Worm (Caenorhabditis elegans) whole organism, L2 larva: ENCODE measurements around the gene F10D7.3.

Experiments used
- elt-1 ChIP-seq: fragments of 150-350 bp; optimal IDR thresholded peaks from 2 replicates; lab custom pipeline; 2014; ENCODE audit warnings: missing biosample characterization, missing genetic modification characterization
- gmeb-1 ChIP-seq: fragments of 150-350 bp; optimal IDR thresholded peaks from 2 replicates; lab custom pipeline; 2014; ENCODE audit warnings: missing biosample characterization, missing genetic modification characterization
- lsy-2 ChIP-seq, 2 experiments: fragments of 150-350 bp in 1 of 2; sonication (generic microtip) in 1 of 2; optimal IDR thresholded peaks; 2 replicates each; lab custom pipeline; 2014 to 2017; ENCODE audit warnings: missing biosample characterization in 2 of 2, missing genetic modification characterization in 2 of 2
- nhr-21 ChIP-seq: fragments of 150-350 bp; optimal IDR thresholded peaks from 2 replicates; lab custom pipeline; 2014; ENCODE audit warnings: missing biosample characterization, missing genetic modification characterization
- nhr-237 ChIP-seq: fragments of 150-350 bp; optimal IDR thresholded peaks from 2 replicates; lab custom pipeline; 2014; ENCODE audit warnings: missing biosample characterization, missing genetic modification characterization
- sma-9 ChIP-seq, 2 experiments: fragments of 150-350 bp in 1 of 2; sonication (generic microtip) in 1 of 2; optimal IDR thresholded peaks; 2 replicates each; lab custom pipeline; 2014 to 2016; ENCODE audit warnings: missing genetic modification characterization in 2 of 2, mild to moderate bottlenecking in 1 of 2, missing biosample characterization in 1 of 2, missing compliant biosample characterization in 1 of 2, missing genetic modification reagents in 1 of 2, moderate library complexity in 1 of 2
- snpc-4 ChIP-seq: fragments of 150-350 bp; optimal IDR thresholded peaks from 2 replicates; lab custom pipeline; 2014; ENCODE audit warnings: missing biosample characterization, missing genetic modification characterization
- unc-62 ChIP-seq: fragments of 150-350 bp; optimal IDR thresholded peaks from 2 replicates; lab custom pipeline; 2014; ENCODE audit warnings: missing biosample characterization, missing genetic modification reagents, missing genetic modification characterization
- ztf-11 ChIP-seq: sonication (generic microtip); optimal IDR thresholded peaks from 2 replicates; lab custom pipeline; 2017; ENCODE audit warnings: missing biosample characterization, missing genetic modification characterization

DNA sequence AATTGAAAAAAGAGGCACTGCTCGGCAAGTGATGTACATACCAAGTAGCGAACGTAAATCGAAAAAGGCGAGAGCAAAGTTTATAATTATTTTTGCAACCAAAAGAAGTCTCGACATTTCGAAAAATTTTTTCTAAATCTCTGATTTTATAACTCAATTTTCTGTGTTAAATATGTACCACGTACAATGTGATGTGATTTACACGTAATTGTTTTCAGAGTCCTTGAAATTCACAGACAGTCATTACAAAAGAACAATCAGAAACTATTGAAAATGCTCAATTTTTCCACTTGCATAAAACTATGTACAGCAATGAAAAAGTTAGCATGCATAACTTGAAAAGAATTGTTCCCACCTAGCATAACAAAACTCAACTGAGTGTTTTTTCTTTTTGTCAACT, 28.6 kb upstream of the F10D7.3 start:
- TF ChIP-seq nhr-237: no peak
- no peak for TF ChIP-seq lsy-2 (tag; optimal IDR thresholded peaks at IDR 0.05; lab: Kevin White, UChicago)
- no peak for TF ChIP-seq gmeb-1 (tag; lab: Kevin White, UChicago)
- TF ChIP-seq nhr-21 (tag; lab: Kevin White, UChicago): no peak
- no peak for TF ChIP-seq sma-9 (GFP tag; optimal IDR thresholded peaks at IDR 0.05; lab: Kevin White, UChicago)
- no peak for TF ChIP-seq sma-9 (tag; optimal IDR thresholded peaks at IDR 0.05; lab: Kevin White, UChicago)
- no peak for TF ChIP-seq unc-62 (GFP tag; lab: Kevin White, UChicago)
- TF ChIP-seq ztf-11 (tag; lab: Kevin White, UChicago): no peak
- TF ChIP-seq elt-1 (tag; lab: Kevin White, UChicago): no peak
- no peak for TF ChIP-seq snpc-4
